Worm (Caenorhabditis elegans): ENCODE data around the gene nhr-67.

Gene nhr-67

DNA sequence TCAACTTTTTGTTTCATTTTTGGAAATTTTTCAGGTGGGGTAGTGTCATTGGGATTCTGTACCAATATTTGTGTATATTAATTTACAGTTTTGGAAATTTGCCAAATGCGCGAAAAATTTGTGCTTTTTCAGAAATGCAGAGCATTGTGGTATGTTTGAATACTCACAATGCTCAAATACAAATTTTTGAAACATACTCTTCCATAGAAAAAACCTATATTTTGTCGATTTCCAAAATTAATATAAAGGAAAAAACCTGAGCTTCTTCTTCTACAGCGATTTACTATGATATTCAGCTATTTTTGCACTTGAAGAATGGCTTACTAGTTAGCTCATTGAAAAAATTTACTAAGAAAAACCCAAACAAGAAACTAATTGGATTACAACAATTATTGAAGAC, 43.4 kb downstream of the nhr-67 start:
- TF ChIP-seq mef-2 (tag; optimal IDR thresholded peaks at IDR 0.05) (no peak), egl-13 (tag; optimal IDR thresholded peaks at IDR 0.05) (no peak), elt-2 (tag; optimal IDR thresholded peaks at IDR 0.05) (no peak), elt-3 (tag; optimal IDR thresholded peaks at IDR 0.05) (no peak), efl-3 (GFP tag; optimal IDR thresholded peaks at IDR 0.05) (no peak), alr-1 (tag; optimal IDR thresholded peaks at IDR 0.05; ENCODE audit: borderline replicate concordance) (no peak), egl-27 (tag; optimal IDR thresholded peaks at IDR 0.05) (no peak), aha-1 (tag; optimal IDR thresholded peaks at IDR 0.05) (no peak), ztf-11 (tag; optimal IDR thresholded peaks at IDR 0.05) (no peak), pag-3 (tag; optimal IDR thresholded peaks at IDR 0.05; ENCODE audit: borderline replicate concordance, insufficient read depth) (no peak), Y116A8C.19 (tag; optimal IDR thresholded peaks at IDR 0.05; ENCODE audit: borderline replicate concordance) (no peak), snu-23 (GFP tag; optimal IDR thresholded peaks at IDR 0.05) (no peak), nhr-84 (tag; optimal IDR thresholded peaks at IDR 0.05) (no peak), nhr-11 (tag; optimal IDR thresholded peaks at IDR 0.05) (no peak)

DNA sequence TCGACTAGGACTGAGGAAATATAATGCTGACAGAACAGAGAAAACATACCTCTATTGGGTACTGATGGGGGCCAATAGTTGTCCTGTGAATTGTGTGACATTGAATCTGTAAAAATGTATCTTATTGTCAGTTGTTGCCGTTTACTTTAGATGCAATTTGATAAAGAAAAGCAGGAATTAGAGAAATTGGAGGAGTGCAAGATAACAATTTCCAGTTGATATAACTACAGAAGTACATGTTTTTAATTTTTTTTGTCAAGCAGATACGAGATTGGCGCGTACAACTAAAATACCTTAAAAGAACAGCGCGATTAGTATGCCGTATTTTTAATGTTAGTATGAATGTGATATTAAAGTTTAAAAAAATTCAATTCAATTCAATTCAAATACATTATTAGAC, 48.5 kb downstream of the nhr-67 start, which contains the start of gene zip-6:
TSS of gene zip-6 (minus strand) at position 101 of the 400 bp plus-strand sequence.
- TF ChIP-seq ama-1 (optimal IDR thresholded peaks at IDR 0.05) (no peak), aha-1 (tag; optimal IDR thresholded peaks at IDR 0.05) (no peak), jun-1 (tag; optimal IDR thresholded peaks at IDR 0.05) (no peak), isw-1 (GFP tag; IDR thresholded peaks at IDR 0.05) (no peak), nhr-85 (tag) (no peak), efl-1 (optimal IDR thresholded peaks at IDR 0.05) (no peak), efl-1 (GFP tag; optimal IDR thresholded peaks at IDR 0.05 in 1 of 2) (no peak), fkh-4 (tag; optimal IDR thresholded peaks at IDR 0.05; ENCODE audit: borderline replicate concordance) (no peak), lsy-2 (tag; optimal IDR thresholded peaks at IDR 0.05) (no peak), alr-1 (tag; optimal IDR thresholded peaks at IDR 0.05; ENCODE audit: borderline replicate concordance) (no peak), unc-98 (GFP tag; IDR thresholded peaks at IDR 0.05) (no peak), F16B12.6 (tag; optimal IDR thresholded peaks at IDR 0.05) (no peak), unc-62 (GFP tag; optimal IDR thresholded peaks at IDR 0.05) (no peak), ets-5 (GFP tag; IDR thresholded peaks at IDR 0.05) (no peak), pax-3 (tag; optimal IDR thresholded peaks at IDR 0.05) (no peak), nhr-19 (GFP tag; conservative IDR thresholded peaks at IDR 0.05) (no peak)

DNA sequence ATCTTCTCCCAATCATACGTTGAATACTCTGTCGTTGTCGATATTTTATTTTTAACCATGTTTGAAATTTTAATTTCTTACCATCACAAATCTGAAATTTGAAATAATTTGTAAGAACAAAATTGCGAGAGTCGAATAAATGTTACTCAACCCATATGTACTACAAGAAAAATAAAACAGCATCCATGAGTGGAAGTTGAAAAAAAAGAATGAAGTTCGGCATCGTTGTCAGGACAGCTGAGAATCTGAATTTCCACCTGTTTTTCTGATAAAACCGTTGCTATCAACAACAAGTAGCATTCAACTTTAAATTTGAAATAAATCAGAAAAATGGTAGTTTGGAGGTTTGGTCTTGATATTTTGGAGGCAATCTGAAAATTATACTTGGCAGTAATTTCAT, 54.3 kb downstream of the nhr-67 start, which contains the start of gene C29F4.3:
TSS of gene C29F4.3 (minus strand) at position 101 of the 400 bp plus-strand sequence.
- TF ChIP-seq grh-1 (GFP tag; IDR thresholded peaks at IDR 0.05) (no peak), nhr-77 (tag; optimal IDR thresholded peaks at IDR 0.05) (no peak), egl-13 (tag; optimal IDR thresholded peaks at IDR 0.05) (no peak), isw-1 (GFP tag; IDR thresholded peaks at IDR 0.05) (no peak), snu-23 (GFP tag; optimal IDR thresholded peaks at IDR 0.05) (no peak), sptf-1 (tag; optimal IDR thresholded peaks at IDR 0.05) (no peak), ets-5 (GFP tag; IDR thresholded peaks at IDR 0.05) (no peak), dpl-1 (GFP tag; optimal IDR thresholded peaks at IDR 0.05) (no peak), blmp-1 (tag; optimal IDR thresholded peaks at IDR 0.05) (no peak), nhr-237 (tag; optimal IDR thresholded peaks at IDR 0.05) (no peak), lin-15B (tag; optimal IDR thresholded peaks at IDR 0.05) (no peak), rnt-1 (tag; optimal IDR thresholded peaks at IDR 0.05) (no peak), nhr-12 (tag; optimal IDR thresholded peaks at IDR 0.05) (no peak), fkh-4 (tag; optimal IDR thresholded peaks at IDR 0.05; ENCODE audit: borderline replicate concordance) (no peak), dsc-1 (tag; optimal IDR thresholded peaks at IDR 0.05) (no peak), nhr-85 (tag) (no peak), skn-1 (tag; optimal IDR thresholded peaks at IDR 0.05) (no peak), ceh-90 (tag; optimal IDR thresholded peaks at IDR 0.05) (no peak), C04F5.9 (tag; optimal IDR thresholded peaks at IDR 0.05) (no peak)
